Worm (Caenorhabditis elegans) whole organism, L4/young adult: ENCODE measurements around the gene W03A5.1.

Experiments
- W03F9.2 ChIP-seq: fragments of 150-350 bp; optimal IDR thresholded peaks from 2 replicates; lab custom pipeline; 2014; ENCODE audit warnings: missing biosample characterization, missing genetic modification characterization
- him-1 ChIP-seq: sonication (generic microtip); optimal IDR thresholded peaks from 2 replicates; lab custom pipeline; 2016; ENCODE audit warnings: missing genotype, missing genetic modification reagents, missing genetic modification characterization, missing compliant biosample characterization

- TF ChIP-seq him-1, result no peak
- no peak for TF ChIP-seq W03F9.2
These were observed 27.8 kb upstream of the W03A5.1 start, which contains the start of gene paqr-2 for ce11 chrIII:5379879-5380331.
